Worm (Caenorhabditis elegans): ENCODE measurements around the gene F42E11.3.
A peak's percentile ranks its signal among the peaks of the same experiment; 100 is the strongest.

Gene F42E11.3

ce11 chrX:11375509-11375908 lies at the start of gene F42E11.3:
TSS of gene F42E11.3 (minus strand) at chrX:11375609.
- no peak for TF ChIP-seq nhr-129 (tag; optimal IDR thresholded peaks at IDR 0.05)
- TF ChIP-seq mbf-1 (tag; optimal IDR thresholded peaks at IDR 0.05), result no peak
- TF ChIP-seq unc-62 (GFP tag; optimal IDR thresholded peaks at IDR 0.05), result no peak

DNA sequence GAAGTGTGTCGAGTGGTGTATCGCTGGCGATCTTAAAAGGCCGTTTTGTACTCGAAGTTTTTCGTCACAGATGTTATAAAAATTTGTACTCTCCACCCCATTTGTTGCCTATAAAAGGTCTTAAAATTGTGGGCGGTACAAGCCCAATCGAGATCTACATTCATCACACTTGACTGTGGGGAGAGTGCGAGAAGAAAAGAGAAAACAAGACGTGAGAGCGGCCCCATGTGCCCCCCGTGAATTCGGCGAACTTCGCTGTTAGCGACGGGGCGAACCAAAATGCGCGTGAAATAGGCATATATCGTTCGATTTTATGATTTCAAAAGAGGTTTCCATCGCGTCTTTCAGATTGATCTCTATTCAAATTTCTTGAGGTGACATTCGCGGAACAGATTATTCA lies 44.6 kb upstream of the F42E11.3 start, which contains the start of gene F46C3.6:
Gene F46C3.6 (minus strand): TSS at position 87 of the 400 bp plus-strand sequence.
- TF ChIP-seq nhr-25 (tag; optimal IDR thresholded peaks at IDR 0.05) (peak; percentile 80), ztf-11 (tag; optimal IDR thresholded peaks at IDR 0.05) (no peak), elt-1 (tag; optimal IDR thresholded peaks at IDR 0.05) (no peak), blmp-1 (tag; optimal IDR thresholded peaks at IDR 0.05; ENCODE audit: insufficient read depth) (peak; percentile 71), fos-1 (tag; optimal IDR thresholded peaks at IDR 0.05) (no peak), lsy-2 (tag; optimal IDR thresholded peaks at IDR 0.05) (no peak), elt-3 (tag; optimal IDR thresholded peaks at IDR 0.05) (no peak), nhr-129 (tag; optimal IDR thresholded peaks at IDR 0.05) (no peak), lin-39 (tag; optimal IDR thresholded peaks at IDR 0.05) (no peak), mab-5 (tag; optimal IDR thresholded peaks at IDR 0.05) (no peak), ama-1 (optimal IDR thresholded peaks at IDR 0.05) (no peak), sma-3 (GFP tag; optimal IDR thresholded peaks at IDR 0.05) (peak; percentile 79), Y55F3AM.14 (GFP tag; optimal IDR thresholded peaks at IDR 0.05) (no peak), nhr-237 (tag; optimal IDR thresholded peaks at IDR 0.05) (no peak), egl-27 (tag; optimal IDR thresholded peaks at IDR 0.05) (no peak), dmd-4 (tag; optimal IDR thresholded peaks at IDR 0.05) (no peak), ztf-4 (tag; optimal IDR thresholded peaks at IDR 0.05) (no peak), unc-62 (GFP tag; optimal IDR thresholded peaks at IDR 0.05) (no peak)

- TF ChIP-seq sma-9 (GFP tag; optimal IDR thresholded peaks at IDR 0.05) (no peak), sma-9 (tag; optimal IDR thresholded peaks at IDR 0.05) (no peak), fos-1 (tag; optimal IDR thresholded peaks at IDR 0.05) (peak; percentile 52)
Observed at ce11 chrX:11418667-11419066, 43.3 kb upstream of the F42E11.3 start, which contains the start of gene F46C3.2. TSS of gene F46C3.2 (minus strand) at chrX:11418767.

DNA sequence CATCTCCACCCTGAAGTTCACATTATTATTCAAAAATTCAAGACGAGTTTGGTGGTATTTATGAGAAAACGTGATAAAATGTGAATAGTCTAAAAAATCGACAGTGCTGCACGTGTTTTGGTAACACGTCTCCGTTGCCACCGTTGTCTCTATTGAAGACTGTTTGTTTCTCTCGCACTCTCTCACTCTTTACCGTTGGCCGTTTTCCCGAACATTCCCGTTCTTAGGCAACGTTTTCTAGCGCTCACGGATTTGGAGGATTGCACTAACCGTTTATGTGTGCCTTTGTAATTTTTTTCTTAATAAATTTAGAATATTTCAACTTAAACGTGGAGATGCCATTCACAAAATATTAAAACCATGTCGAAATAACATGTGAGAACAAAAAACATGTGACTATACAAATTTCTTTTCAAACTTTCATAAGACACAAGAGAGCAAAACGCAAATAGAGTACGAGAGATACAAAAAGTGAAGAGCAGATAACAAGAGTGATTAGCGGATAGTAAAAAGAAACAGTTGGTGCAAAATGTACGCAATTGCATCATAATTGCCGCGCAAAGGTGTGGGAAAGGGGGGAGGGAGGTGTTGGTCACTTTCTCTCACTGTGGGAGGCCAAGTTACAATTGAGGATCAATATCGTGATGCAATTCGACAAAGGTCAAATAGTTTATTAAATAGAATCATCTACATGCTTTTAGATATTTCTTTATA lies 39.6 kb upstream of the F42E11.3 start, which contains the start of gene pek-1:
Gene pek-1 (minus strand): TSS at position 51 of the 714 bp plus-strand sequence.
- no peak for TF ChIP-seq egl-27 (tag; optimal IDR thresholded peaks at IDR 0.05)
- TF ChIP-seq sma-3 (GFP tag; optimal IDR thresholded peaks at IDR 0.05), result peak; percentile 55
- peak; percentile 14 for TF ChIP-seq lin-13 (GFP tag; optimal IDR thresholded peaks at IDR 0.05)
- TF ChIP-seq C34F6.9 (tag; optimal IDR thresholded peaks at IDR 0.05), result peak; percentile 71
- no peak for TF ChIP-seq Y55F3AM.14 (GFP tag; optimal IDR thresholded peaks at IDR 0.05)
- TF ChIP-seq unc-55 (GFP tag; optimal IDR thresholded peaks at IDR 0.05), result peak; percentile 17
- no peak for TF ChIP-seq lin-39 (tag; optimal IDR thresholded peaks at IDR 0.05)
- TF ChIP-seq sem-4 (tag; optimal IDR thresholded peaks at IDR 0.05), result peak; percentile 33
- TF ChIP-seq lsy-2 (tag; optimal IDR thresholded peaks at IDR 0.05), result peak; percentile 14 to 54
- peak in 1 of 2 experiments; percentile 72 for TF ChIP-seq mdl-1 (tag; optimal IDR thresholded peaks at IDR 0.05)
- TF ChIP-seq nhr-21 (tag; optimal IDR thresholded peaks at IDR 0.05), result peak; percentile 12
- TF ChIP-seq ceh-16 (tag; optimal IDR thresholded peaks at IDR 0.05), result no peak
- peak; percentile 74 for TF ChIP-seq blmp-1 (tag; optimal IDR thresholded peaks at IDR 0.05; ENCODE audit: insufficient read depth)
- TF ChIP-seq F13H6.1 (tag; optimal IDR thresholded peaks at IDR 0.05), result peak; percentile 75
- TF ChIP-seq crh-2 (tag; optimal IDR thresholded peaks at IDR 0.05), result peak; percentile 64
- TF ChIP-seq nhr-25 (tag; optimal IDR thresholded peaks at IDR 0.05), result peak; percentile 65
- TF ChIP-seq nhr-129 (tag; optimal IDR thresholded peaks at IDR 0.05), result peak; percentile 96
- peak; percentile 6 for TF ChIP-seq gmeb-1 (tag; optimal IDR thresholded peaks at IDR 0.05)
- TF ChIP-seq sma-9 (GFP tag; optimal IDR thresholded peaks at IDR 0.05), result peak; percentile 61
- no peak for TF ChIP-seq sma-9 (tag; optimal IDR thresholded peaks at IDR 0.05)

DNA sequence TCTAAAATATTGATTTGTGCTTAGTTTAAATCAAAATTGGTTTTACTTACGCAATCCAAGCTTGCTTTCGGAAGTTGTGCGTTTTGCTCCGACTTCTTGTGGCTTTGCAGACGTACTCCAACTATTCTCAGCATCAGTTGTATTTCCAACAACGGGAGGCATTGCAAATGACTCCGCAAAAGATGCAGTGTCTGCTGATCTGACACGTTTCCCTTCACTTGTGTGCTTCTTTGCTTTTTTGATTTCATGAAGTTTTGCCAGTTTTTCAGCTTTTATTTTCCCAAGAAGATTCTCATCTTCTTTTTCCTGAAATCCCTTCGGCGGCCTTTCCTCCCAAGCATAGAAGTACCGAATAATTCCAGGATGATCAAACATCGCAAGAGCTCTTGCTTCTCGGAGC lies 36.3 kb upstream of the F42E11.3 start:
- TF ChIP-seq zag-1 (tag; optimal IDR thresholded peaks at IDR 0.05), result no peak
- TF ChIP-seq alr-1 (tag; optimal IDR thresholded peaks at IDR 0.05), result no peak
- TF ChIP-seq ztf-1 (GFP tag; conservative IDR thresholded peaks at IDR 0.05), result no peak
- TF ChIP-seq elt-1 (tag; optimal IDR thresholded peaks at IDR 0.05), result no peak
- no peak for TF ChIP-seq lin-11 (tag; optimal IDR thresholded peaks at IDR 0.05)
- TF ChIP-seq nhr-237 (tag; optimal IDR thresholded peaks at IDR 0.05), result no peak
- no peak for TF ChIP-seq ztf-4 (tag; optimal IDR thresholded peaks at IDR 0.05)
- TF ChIP-seq Y55F3AM.14 (GFP tag; optimal IDR thresholded peaks at IDR 0.05), result no peak
- no peak for TF ChIP-seq aly-2 (tag; optimal IDR thresholded peaks at IDR 0.05)
- TF ChIP-seq nhr-11 (tag; optimal IDR thresholded peaks at IDR 0.05), result no peak
- no peak for TF ChIP-seq nhr-10 (tag; optimal IDR thresholded peaks at IDR 0.05)
- no peak for TF ChIP-seq blmp-1 (tag; optimal IDR thresholded peaks at IDR 0.05; ENCODE audit: insufficient read depth)
- TF ChIP-seq F13H6.1 (tag; optimal IDR thresholded peaks at IDR 0.05), result no peak
- no peak for TF ChIP-seq unc-39 (tag; optimal IDR thresholded peaks at IDR 0.05)
- no peak for TF ChIP-seq nhr-21 (tag; optimal IDR thresholded peaks at IDR 0.05)
